Worm (Caenorhabditis elegans) whole organism, young adult: Measurements from ENCODE around the gene cmtr-2.

ENCODE experiments used
- B0019.2 ChIP-seq: fragments of 200-800 bp; sonication (Bioruptor generic); conservative IDR thresholded peaks from 2 replicates; pipeline ENCODE4 v1.3.6; 2022; ENCODE audit warnings: missing genetic modification reagents, missing genetic modification characterization, missing compliant biosample characterization
- B0336.3 ChIP-seq: fragments of 200-800 bp; sonication (Bioruptor generic); IDR thresholded peaks from 2 replicates; pipeline ENCODE4 v1.3.6; 2022; ENCODE audit warnings: missing genetic modification characterization, missing compliant biosample characterization
- C17E4.6 ChIP-seq: fragments of 200-800 bp; sonication (Bioruptor generic); IDR thresholded peaks from 2 replicates; pipeline ENCODE4 v1.3.6; 2022; ENCODE audit warnings: missing genetic modification reagents, missing genetic modification characterization, missing compliant biosample characterization
- D2030.7 ChIP-seq: fragments of 200-800 bp; sonication (Bioruptor generic); IDR thresholded peaks from 2 replicates; pipeline ENCODE4 v1.3.6; 2022; ENCODE audit warnings: missing genetic modification reagents, missing genetic modification characterization, missing compliant biosample characterization
- F22D6.2 ChIP-seq: sonication (generic microtip); optimal IDR thresholded peaks from 2 replicates; lab custom pipeline; 2016; ENCODE audit warnings: mild to moderate bottlenecking, missing genetic modification characterization, missing compliant biosample characterization
- F37B4.10 ChIP-seq: fragments of 200-800 bp; sonication (Bioruptor generic); IDR thresholded peaks from 2 replicates; pipeline ENCODE4 v1.3.6; 2022; ENCODE audit warnings: missing genetic modification characterization, missing compliant biosample characterization
- F49E8.2 ChIP-seq: sonication (generic microtip); optimal IDR thresholded peaks from 3 replicates; lab custom pipeline; 2017; ENCODE audit warnings: missing genetic modification characterization, mild to moderate bottlenecking, missing compliant biosample characterization, antibody characterized with exemption, moderate library complexity; ENCODE audit not compliant: insufficient read depth
- F52B5.7 ChIP-seq: sonication (generic microtip); optimal IDR thresholded peaks from 2 replicates; lab custom pipeline; 2016; ENCODE audit warnings: mild to moderate bottlenecking, missing genetic modification characterization, missing compliant biosample characterization
- F55B11.4 ChIP-seq: sonication (generic microtip); optimal IDR thresholded peaks from 2 replicates; lab custom pipeline; 2016; ENCODE audit warnings: missing compliant biosample characterization, missing genetic modification characterization, borderline replicate concordance; ENCODE audit not compliant: insufficient read depth
- K12H6.12 ChIP-seq: fragments of 200-800 bp; sonication (Bioruptor generic); optimal IDR thresholded peaks from 2 replicates; lab custom pipeline; 2018; ENCODE audit warnings: mild to moderate bottlenecking, missing genetic modification characterization, missing compliant biosample characterization
- T26A5.8 ChIP-seq: sonication (generic microtip); optimal IDR thresholded peaks from 2 replicates; lab custom pipeline; 2016; ENCODE audit warnings: missing genetic modification characterization, missing compliant biosample characterization
- Y53G8AR.9 ChIP-seq: fragments of 200-800 bp; sonication (Bioruptor generic); conservative IDR thresholded peaks from 2 replicates; pipeline ENCODE4 v1.3.6; 2022; ENCODE audit warnings: missing genetic modification reagents, missing genetic modification characterization, missing compliant biosample characterization
- Y95B8A.8 ChIP-seq: fragments of 200-800 bp; sonication (Bioruptor generic); IDR thresholded peaks from 2 replicates; pipeline ENCODE4 v1.3.6; 2022; ENCODE audit warnings: missing genetic modification reagents, missing genetic modification characterization, missing compliant biosample characterization
- akir-1 ChIP-seq: fragments of 200-800 bp; sonication (Bioruptor generic); optimal IDR thresholded peaks from 2 replicates; lab custom pipeline; 2018; ENCODE audit warnings: mild to moderate bottlenecking, missing genetic modification characterization, moderate library complexity, missing compliant biosample characterization
- atf-7 ChIP-seq: sonication (generic microtip); optimal IDR thresholded peaks from 2 replicates; lab custom pipeline; 2017; ENCODE audit warnings: mild to moderate bottlenecking, missing genetic modification characterization, missing compliant biosample characterization
- athp-1 ChIP-seq: sonication (generic microtip); optimal IDR thresholded peaks from 2 replicates; lab custom pipeline; 2017; ENCODE audit warnings: mild to moderate bottlenecking, missing genetic modification characterization, missing compliant biosample characterization
- attf-5 ChIP-seq: fragments of 200-800 bp; sonication (Bioruptor generic); optimal IDR thresholded peaks from 2 replicates; lab custom pipeline; 2018; ENCODE audit warnings: mild to moderate bottlenecking, missing genetic modification characterization, missing compliant biosample characterization
- attf-6 ChIP-seq: fragments of 200-800 bp; sonication (Bioruptor generic); IDR thresholded peaks from 2 replicates; pipeline ENCODE4 v1.3.6; 2022; ENCODE audit warnings: missing genetic modification reagents, missing genetic modification characterization, missing compliant biosample characterization
- bed-1 ChIP-seq: fragments of 200-800 bp; sonication (Bioruptor generic); IDR thresholded peaks from 2 replicates; pipeline ENCODE4 v1.3.6; 2022; ENCODE audit warnings: missing genetic modification reagents, missing genetic modification characterization, missing compliant biosample characterization
- ccch-3 ChIP-seq: fragments of 200-800 bp; sonication (Bioruptor generic); optimal IDR thresholded peaks from 2 replicates; lab custom pipeline; 2018; ENCODE audit warnings: mild to moderate bottlenecking, missing genetic modification characterization, missing compliant biosample characterization
- cebp-2 ChIP-seq: fragments of 200-800 bp; sonication (Bioruptor generic); IDR thresholded peaks from 2 replicates; pipeline ENCODE4 v1.3.6; 2022; ENCODE audit warnings: missing genetic modification characterization, missing compliant biosample characterization
- ceh-58 ChIP-seq: fragments of 200-800 bp; sonication (Bioruptor generic); IDR thresholded peaks from 2 replicates; pipeline ENCODE4 v1.3.6; 2022; ENCODE audit warnings: missing genetic modification characterization, missing compliant biosample characterization
- ceh-91 ChIP-seq: fragments of 200-800 bp; sonication (Bioruptor generic); IDR thresholded peaks from 2 replicates; pipeline ENCODE4 v1.3.6; 2022; ENCODE audit warnings: missing genetic modification reagents, missing genetic modification characterization, missing compliant biosample characterization
- chd-7 ChIP-seq: sonication (generic microtip); optimal IDR thresholded peaks from 2 replicates; lab custom pipeline; 2016; ENCODE audit warnings: mild to moderate bottlenecking, missing genetic modification characterization, moderate library complexity, missing compliant biosample characterization
- dox-1 ChIP-seq: fragments of 200-800 bp; sonication (Bioruptor generic); IDR thresholded peaks from 2 replicates; pipeline ENCODE4 v1.3.6; 2022; ENCODE audit warnings: missing genetic modification reagents, missing genetic modification characterization, missing compliant biosample characterization
- ekl-4 ChIP-seq: fragments of 200-800 bp; sonication (Bioruptor generic); IDR thresholded peaks from 2 replicates; pipeline ENCODE4 v1.3.6; 2022; ENCODE audit warnings: missing genetic modification reagents, missing genetic modification characterization, missing compliant biosample characterization
- him-1 ChIP-seq: sonication (generic microtip); optimal IDR thresholded peaks from 2 replicates; lab custom pipeline; 2016; ENCODE audit warnings: missing genotype, missing genetic modification reagents, missing genetic modification characterization, missing compliant biosample characterization
- hlh-12 ChIP-seq: sonication (generic microtip); optimal IDR thresholded peaks from 2 replicates; lab custom pipeline; 2016; ENCODE audit warnings: missing genetic modification characterization, missing compliant biosample characterization
- hmg-1.2 ChIP-seq: fragments of 200-800 bp; sonication (Bioruptor generic); IDR thresholded peaks from 2 replicates; pipeline ENCODE4 v1.3.6; 2022; ENCODE audit warnings: missing genetic modification reagents, missing genetic modification characterization, missing compliant biosample characterization
- hmg-20 ChIP-seq: fragments of 200-800 bp; sonication (Bioruptor generic); IDR thresholded peaks from 2 replicates; pipeline ENCODE4 v1.3.6; 2022; ENCODE audit warnings: missing genetic modification reagents, missing genetic modification characterization, missing compliant biosample characterization
- lag-1 ChIP-seq: fragments of 200-800 bp; sonication (Bioruptor generic); IDR thresholded peaks from 2 replicates; pipeline ENCODE4 v1.3.6; 2022; ENCODE audit warnings: missing genetic modification reagents, missing genetic modification characterization, missing compliant biosample characterization
- let-526 ChIP-seq: fragments of 200-800 bp; sonication (Bioruptor generic); IDR thresholded peaks from 2 replicates; pipeline ENCODE4 v1.3.6; 2022; ENCODE audit warnings: missing genetic modification reagents, missing genetic modification characterization, missing compliant biosample characterization
- lin-26 ChIP-seq: fragments of 200-800 bp; sonication (Bioruptor generic); IDR thresholded peaks from 2 replicates; pipeline ENCODE4 v1.3.6; 2022; ENCODE audit warnings: missing genetic modification reagents, missing genetic modification characterization, missing compliant biosample characterization
- lin-40 ChIP-seq: sonication (generic microtip); optimal IDR thresholded peaks from 2 replicates; lab custom pipeline; 2016; ENCODE audit warnings: missing genetic modification characterization, mild to moderate bottlenecking, missing compliant biosample characterization, missing genotype, missing genetic modification reagents
- lsl-1 ChIP-seq: fragments of 200-800 bp; sonication (Bioruptor generic); optimal IDR thresholded peaks from 2 replicates; lab custom pipeline; 2018; ENCODE audit warnings: mild to moderate bottlenecking, missing genetic modification characterization, moderate library complexity, missing compliant biosample characterization
- mcd-1 ChIP-seq: fragments of 200-800 bp; sonication (Bioruptor generic); IDR thresholded peaks from 2 replicates; pipeline ENCODE4 v1.3.6; 2022; ENCODE audit warnings: missing genetic modification reagents, missing genetic modification characterization, missing compliant biosample characterization
- mel-28 ChIP-seq: sonication (generic microtip); optimal IDR thresholded peaks from 2 replicates; lab custom pipeline; 2016; ENCODE audit warnings: borderline replicate concordance, mild to moderate bottlenecking, missing genetic modification characterization, missing compliant biosample characterization
- mes-4 ChIP-seq: sonication (generic microtip); optimal IDR thresholded peaks from 2 replicates; lab custom pipeline; 2016; ENCODE audit warnings: missing genotype, missing genetic modification characterization, missing compliant biosample characterization
- nhr-120 ChIP-seq: fragments of 200-800 bp; sonication (Bioruptor generic); IDR thresholded peaks from 2 replicates; pipeline ENCODE4 v1.3.6; 2022; ENCODE audit warnings: missing genetic modification characterization, missing compliant biosample characterization
- nhr-179 ChIP-seq: sonication (generic microtip); optimal IDR thresholded peaks from 2 replicates; lab custom pipeline; 2016; ENCODE audit warnings: mild to moderate bottlenecking, missing genetic modification characterization, missing compliant biosample characterization
- nhr-90 ChIP-seq: sonication (generic microtip); optimal IDR thresholded peaks from 2 replicates; lab custom pipeline; 2016; ENCODE audit warnings: missing genotype, mild to moderate bottlenecking, missing genetic modification characterization, missing compliant biosample characterization
- rec-8 ChIP-seq, 2 experiments: sonication (generic microtip); optimal IDR thresholded peaks; 2 replicates each; lab custom pipeline; 2016; ENCODE audit warnings: mild to moderate bottlenecking in 2 of 2, missing genetic modification characterization in 2 of 2, missing genetic modification reagents in 2 of 2, missing genotype in 2 of 2, missing biosample characterization in 1 of 2, missing compliant biosample characterization in 1 of 2, moderate library complexity in 1 of 2
- sdz-38 ChIP-seq: sonication (generic microtip); optimal IDR thresholded peaks from 2 replicates; lab custom pipeline; 2016; ENCODE audit warnings: missing genotype, missing genetic modification characterization, missing compliant biosample characterization
- snpc-1.3 ChIP-seq: sonication (generic microtip); optimal IDR thresholded peaks from 2 replicates; lab custom pipeline; 2017; ENCODE audit warnings: missing genetic modification characterization, mild to moderate bottlenecking, missing compliant biosample characterization, antibody characterized with exemption, moderate library complexity, missing genotype, missing genetic modification reagents; ENCODE audit not compliant: insufficient read depth
- snpc-3.4 ChIP-seq: sonication (generic microtip); optimal IDR thresholded peaks from 2 replicates; lab custom pipeline; 2017; ENCODE audit warnings: missing genetic modification characterization, mild to moderate bottlenecking, missing compliant biosample characterization, antibody characterized with exemption, moderate library complexity, missing genotype, missing genetic modification reagents
- sptf-2 ChIP-seq: fragments of 200-800 bp; sonication (Bioruptor generic); optimal IDR thresholded peaks from 2 replicates; lab custom pipeline; 2018; ENCODE audit warnings: mild to moderate bottlenecking, missing genetic modification characterization, missing compliant biosample characterization
- unc-130 ChIP-seq: sonication (generic microtip); optimal IDR thresholded peaks from 2 replicates; lab custom pipeline; 2016; ENCODE audit warnings: missing genetic modification reagents, missing genetic modification characterization, missing compliant biosample characterization
- xnd-1 ChIP-seq: sonication (generic microtip); optimal IDR thresholded peaks from 2 replicates; lab custom pipeline; 2016; ENCODE audit warnings: missing genotype, missing genetic modification reagents, missing genetic modification characterization, missing compliant biosample characterization
- zim-3 ChIP-seq: sonication (generic microtip); optimal IDR thresholded peaks from 2 replicates; lab custom pipeline; 2017; ENCODE audit warnings: mild to moderate bottlenecking, missing genetic modification characterization, moderate library complexity, missing compliant biosample characterization

Gene cmtr-2

DNA sequence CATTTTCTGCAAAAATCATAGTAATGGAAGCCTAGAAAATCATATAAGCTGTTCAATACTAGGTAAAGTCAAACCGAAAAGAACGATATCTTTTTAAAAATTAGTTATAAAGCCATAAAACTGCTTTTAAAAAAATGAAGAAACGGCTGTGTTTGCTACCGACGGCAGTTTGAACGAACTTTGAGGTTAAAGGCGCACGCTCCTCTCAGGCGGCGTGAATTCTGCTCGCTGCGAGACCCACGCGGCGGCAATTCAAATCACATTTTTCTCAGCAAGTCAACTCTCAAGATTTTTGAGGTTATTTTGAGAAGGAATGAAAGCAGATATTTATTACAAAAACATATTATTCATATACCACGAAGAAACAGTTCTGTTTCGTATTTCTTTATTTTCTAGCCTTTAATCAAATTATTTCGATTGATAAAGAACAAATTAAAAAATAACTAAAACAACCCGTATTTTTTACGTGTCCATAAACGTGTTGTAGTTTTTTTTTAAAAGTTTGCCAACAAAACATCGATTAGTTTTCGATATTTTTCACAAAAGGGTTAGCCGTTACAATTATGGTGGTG is 7.0 kb upstream of the cmtr-2 start, which contains the start of the genes mdh-2 and F20H11.4 (continued):
- TF ChIP-seq attf-6 (GFP tag; lab: Robert Waterston, UW) (no peak), rec-8 (tag; optimal IDR thresholded peaks at IDR 0.05; lab: Kevin White, UChicago) (no peak), him-1 (no peak), hlh-12 (no peak), lag-1 (GFP tag; lab: Robert Waterston, UW) (no peak), ceh-91 (GFP tag; lab: Robert Waterston, UW) (peak; percentile 44; the same call in 1 of the 2 replicates), mes-4 (tag; lab: Kevin White, UChicago) (no peak), attf-5 (GFP tag; lab: Kevin White, UChicago) (peak; percentile 64), xnd-1 (tag; lab: Kevin White, UChicago) (peak; percentile 16), nhr-120 (GFP tag; lab: Robert Waterston, UW) (no peak), mcd-1 (GFP tag; lab: Robert Waterston, UW) (peak; percentile 70), B0019.2 (GFP tag; lab: Robert Waterston, UW) (no peak), dox-1 (no peak; the same call in 1 of the 2 replicates), athp-1 (no peak), let-526 (GFP tag; lab: Robert Waterston, UW) (no peak), F52B5.7 (no peak), snpc-3.4 (tag; lab: Kevin White, UChicago) (peak; percentile 17), Y95B8A.8 (no peak), K12H6.12 (tag; lab: Kevin White, UChicago) (no peak), zim-3 (tag; lab: Kevin White, UChicago) (no peak), bed-1 (GFP tag; lab: Robert Waterston, UW) (no peak), hmg-20 (GFP tag; lab: Robert Waterston, UW) (no peak), sdz-38 (tag; lab: Kevin White, UChicago) (no peak), F22D6.2 (tag; lab: Kevin White, UChicago) (no peak), C17E4.6 (GFP tag; lab: Robert Waterston, UW) (no peak), mel-28 (tag; lab: Kevin White, UChicago) (no peak), atf-7 (tag; lab: Kevin White, UChicago) (no peak), F55B11.4 (tag; lab: Kevin White, UChicago) (no peak), unc-130 (GFP tag; lab: Kevin White, UChicago) (no peak), D2030.7 (GFP tag; lab: Robert Waterston, UW) (peak; percentile 43; the same call in 1 of the 2 replicates), ccch-3 (GFP tag; lab: Kevin White, UChicago) (no peak), chd-7 (tag; lab: Kevin White, UChicago) (no peak), lin-26 (GFP tag; lab: Robert Waterston, UW) (no peak), cebp-2 (GFP tag; lab: Robert Waterston, UW) (no peak), Y53G8AR.9 (0 out of 2 replicates have a peak, but pooled peaks have one; percentile 18), B0336.3 (no peak), nhr-90 (tag; lab: Kevin White, UChicago) (no peak), nhr-179 (tag; lab: Kevin White, UChicago) (no peak), ekl-4 (GFP tag; lab: Robert Waterston, UW) (no peak), hmg-1.2 (GFP tag; lab: Robert Waterston, UW) (no peak; the same call in 1 of the 2 replicates), T26A5.8 (no peak), lin-40 (tag; lab: Kevin White, UChicago) (peak; percentile 37), akir-1 (GFP tag; lab: Kevin White, UChicago) (no peak), F37B4.10 (GFP tag; lab: Robert Waterston, UW) (no peak), sptf-2 (GFP tag; lab: Kevin White, UChicago) (no peak), snpc-1.3 (tag; lab: Kevin White, UChicago) (peak; percentile 53), ceh-58 (GFP tag; lab: Robert Waterston, UW) (no peak), F49E8.2 (peak; percentile 56), lsl-1 (GFP tag; lab: Kevin White, UChicago) (peak; percentile 62)
